Worm (Caenorhabditis elegans) whole organism, young adult: ENCODE results near the gene prx-5.

Experiments
- B0019.2 ChIP-seq: fragments of 200-800 bp; sonication (Bioruptor generic); conservative IDR thresholded peaks from 2 replicates; pipeline ENCODE4 v1.3.6; 2022; ENCODE audit warnings: missing genetic modification reagents, missing genetic modification characterization, missing compliant biosample characterization
- T26A5.8 ChIP-seq: sonication (generic microtip); optimal IDR thresholded peaks from 2 replicates; lab custom pipeline; 2016; ENCODE audit warnings: missing genetic modification characterization, missing compliant biosample characterization
- Y79H2A.3 ChIP-seq: fragments of 200-800 bp; sonication (Bioruptor generic); conservative IDR thresholded peaks from 2 replicates; pipeline ENCODE4 v1.3.6; 2022; ENCODE audit warnings: missing genetic modification reagents, missing genetic modification characterization, missing compliant biosample characterization
- aptf-3 ChIP-seq: fragments of 200-800 bp; sonication (Bioruptor generic); IDR thresholded peaks from 2 replicates; pipeline ENCODE4 v1.3.6; 2022; ENCODE audit warnings: missing genetic modification characterization, missing compliant biosample characterization
- dox-1 ChIP-seq: fragments of 200-800 bp; sonication (Bioruptor generic); IDR thresholded peaks from 2 replicates; pipeline ENCODE4 v1.3.6; 2022; ENCODE audit warnings: missing genetic modification reagents, missing genetic modification characterization, missing compliant biosample characterization
- fkh-3 ChIP-seq: sonication (generic microtip); optimal IDR thresholded peaks from 2 replicates; lab custom pipeline; 2016; ENCODE audit warnings: mild to moderate bottlenecking, missing genetic modification characterization, missing compliant biosample characterization
- lag-1 ChIP-seq: fragments of 200-800 bp; sonication (Bioruptor generic); IDR thresholded peaks from 2 replicates; pipeline ENCODE4 v1.3.6; 2022; ENCODE audit warnings: missing genetic modification reagents, missing genetic modification characterization, missing compliant biosample characterization
- lin-54 ChIP-seq: fragments of 200-800 bp; sonication (Bioruptor generic); optimal IDR thresholded peaks from 2 replicates; lab custom pipeline; 2018; ENCODE audit warnings: mild to moderate bottlenecking, missing genetic modification characterization, missing compliant biosample characterization
- lsl-1 ChIP-seq: fragments of 200-800 bp; sonication (Bioruptor generic); optimal IDR thresholded peaks from 2 replicates; lab custom pipeline; 2018; ENCODE audit warnings: mild to moderate bottlenecking, missing genetic modification characterization, moderate library complexity, missing compliant biosample characterization
- madf-10 ChIP-seq: sonication (generic microtip); optimal IDR thresholded peaks from 2 replicates; lab custom pipeline; 2016; ENCODE audit warnings: mild to moderate bottlenecking, missing genetic modification characterization, missing compliant biosample characterization
- snpc-1.3 ChIP-seq: sonication (generic microtip); optimal IDR thresholded peaks from 2 replicates; lab custom pipeline; 2017; ENCODE audit warnings: missing genetic modification characterization, mild to moderate bottlenecking, missing compliant biosample characterization, antibody characterized with exemption, moderate library complexity, missing genotype, missing genetic modification reagents; ENCODE audit not compliant: insufficient read depth
- snpc-4 ChIP-seq, 5 experiments: fragments of 150-350 bp in 1 of 5; sonication (generic microtip) in 4 of 5; optimal IDR thresholded peaks; 2 replicates each; lab custom pipeline; 2014 to 2018; ENCODE audit warnings: missing genetic modification characterization in 5 of 5, missing biosample characterization in 3 of 5, antibody characterized with exemption in 2 of 5, mild to moderate bottlenecking in 2 of 5, missing compliant biosample characterization in 2 of 5, missing genotype in 2 of 5, moderate library complexity in 2 of 5, missing genetic modification reagents in 1 of 5
- tlf-1 ChIP-seq: fragments of 200-800 bp; sonication (Bioruptor generic); optimal IDR thresholded peaks from 2 replicates; lab custom pipeline; 2018; ENCODE audit warnings: mild to moderate bottlenecking, missing genetic modification characterization, missing compliant biosample characterization
- ztf-26 ChIP-seq: sonication (generic microtip); optimal IDR thresholded peaks from 2 replicates; lab custom pipeline; 2017; ENCODE audit warnings: missing genetic modification characterization, missing compliant biosample characterization

DNA sequence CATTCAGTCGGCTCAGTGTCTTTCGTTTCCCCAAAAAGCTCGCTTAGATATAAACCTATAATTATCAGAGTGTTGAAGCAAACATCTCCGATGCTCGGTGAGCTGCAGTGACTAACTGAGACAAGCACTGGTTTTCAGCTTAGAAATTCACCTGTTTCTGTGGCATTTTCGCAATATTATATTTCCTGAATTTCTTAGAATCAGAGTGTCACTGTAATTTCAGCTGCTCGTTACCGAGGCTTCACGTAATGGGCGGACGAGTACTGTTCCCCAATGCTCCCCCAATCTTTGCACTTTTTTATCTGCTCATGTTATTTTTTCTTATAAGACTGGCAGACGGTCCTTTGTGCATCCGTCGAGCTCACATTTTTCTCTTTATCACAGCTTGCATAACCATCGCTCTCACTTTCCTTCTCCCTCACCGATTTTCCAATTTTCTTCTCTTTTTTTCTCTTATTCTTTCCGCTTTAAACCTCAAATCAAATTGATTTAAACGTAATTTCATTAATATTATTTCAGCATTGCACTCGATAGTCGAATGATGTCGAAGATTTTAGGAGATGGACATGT lies 17.4 kb downstream of the prx-5 start, which contains the start of gene trcs-2:
- no peak for TF ChIP-seq snpc-1.3
- TF ChIP-seq ztf-26 (tag; lab: Kevin White, UChicago): no peak
- no peak for TF ChIP-seq lin-54 (GFP tag; lab: Kevin White, UChicago)
- TF ChIP-seq tlf-1 (GFP tag; lab: Kevin White, UChicago): no peak
- TF ChIP-seq T26A5.8: no peak
- TF ChIP-seq lag-1 (GFP tag; lab: Robert Waterston, UW): no peak
- no peak for TF ChIP-seq fkh-3 (tag; lab: Kevin White, UChicago)
- TF ChIP-seq dox-1 (GFP tag; lab: Robert Waterston, UW): 0 out of 2 replicates have a peak, but pooled peaks have one; percentile 32
- TF ChIP-seq snpc-4 (GFP tag; optimal IDR thresholded peaks at IDR 0.05; lab: Kevin White, UChicago): no peak
- TF ChIP-seq snpc-4 (tag; optimal IDR thresholded peaks at IDR 0.05; lab: Kevin White, UChicago): no peak
- TF ChIP-seq lsl-1 (GFP tag; lab: Kevin White, UChicago): no peak
- TF ChIP-seq aptf-3 (GFP tag; lab: Robert Waterston, UW): no peak
- TF ChIP-seq madf-10: no peak
- TF ChIP-seq Y79H2A.3: no peak
- TF ChIP-seq B0019.2 (GFP tag; lab: Robert Waterston, UW): no peak
